Worm (Caenorhabditis elegans): ENCODE measurements around the gene cav-1.
A peak's percentile ranks its signal among the peaks of the same experiment; 100 is the strongest.

The cav-1 gene

ce11 chrIV:9799664-9800063 is 27.4 kb downstream of the cav-1 start:
- TF ChIP-seq nhr-19 (GFP tag; conservative IDR thresholded peaks at IDR 0.05) (0 out of 2 replicates have a peak, but pooled peaks have one; percentile 9), dsc-1 (tag; optimal IDR thresholded peaks at IDR 0.05) (peak; percentile 42), ceh-88 (GFP tag; IDR thresholded peaks at IDR 0.05) (no peak), elt-2 (tag; optimal IDR thresholded peaks at IDR 0.05) (peak; percentile 40)

ce11 chrIV:9801418-9801817 is 29.1 kb downstream of the cav-1 start:
- TF ChIP-seq ets-5 (GFP tag; IDR thresholded peaks at IDR 0.05) (no peak), tlp-1 (tag; optimal IDR thresholded peaks at IDR 0.05) (peak; percentile 84), ztf-11 (tag; optimal IDR thresholded peaks at IDR 0.05) (no peak), xbp-1 (tag; optimal IDR thresholded peaks at IDR 0.05) (no peak), elt-2 (tag; optimal IDR thresholded peaks at IDR 0.05) (peak; percentile 95), lin-13 (GFP tag; optimal IDR thresholded peaks at IDR 0.05) (no peak), nhr-71 (tag; optimal IDR thresholded peaks at IDR 0.05) (peak; percentile 19), lin-35 (GFP tag; optimal IDR thresholded peaks at IDR 0.05) (peak in 1 of 2 experiments; percentile 49), F16B12.6 (tag; optimal IDR thresholded peaks at IDR 0.05) (no peak), elt-3 (tag; optimal IDR thresholded peaks at IDR 0.05) (peak in 1 of 6 experiments; percentile 23), nhr-85 (tag) (peak; percentile 25), nhr-90 (tag; optimal IDR thresholded peaks at IDR 0.05; ENCODE audit: poor library complexity) (no peak), ztf-4 (tag; optimal IDR thresholded peaks at IDR 0.05) (no peak), zag-1 (tag; optimal IDR thresholded peaks at IDR 0.05) (no peak), snpc-4 (tag; optimal IDR thresholded peaks at IDR 0.05) (no peak), vab-15 (tag; optimal IDR thresholded peaks at IDR 0.05) (no peak), lin-14 (GFP tag; optimal IDR thresholded peaks at IDR 0.05) (peak; percentile 33), ceh-88 (GFP tag; IDR thresholded peaks at IDR 0.05) (no peak), unc-30 (tag; optimal IDR thresholded peaks at IDR 0.05) (no peak), nhr-84 (tag; optimal IDR thresholded peaks at IDR 0.05) (no peak), unc-98 (GFP tag; IDR thresholded peaks at IDR 0.05) (no peak), mep-1 (tag; optimal IDR thresholded peaks at IDR 0.05) (no peak), dpl-1 (GFP tag; optimal IDR thresholded peaks at IDR 0.05) (no peak), nhr-77 (tag; optimal IDR thresholded peaks at IDR 0.05) (no peak), C04F5.9 (tag; optimal IDR thresholded peaks at IDR 0.05) (no peak), pqm-1 (tag; optimal IDR thresholded peaks at IDR 0.05) (peak; percentile 88), lin-39 (tag; optimal IDR thresholded peaks at IDR 0.05) (no peak), grh-1 (GFP tag; IDR thresholded peaks at IDR 0.05) (no peak), nhr-20 (tag; optimal IDR thresholded peaks at IDR 0.05) (peak; percentile 9), fkh-10 (GFP tag; optimal IDR thresholded peaks at IDR 0.05) (no peak), blmp-1 (tag; optimal IDR thresholded peaks at IDR 0.05) (peak; percentile 16), lsy-2 (tag; optimal IDR thresholded peaks at IDR 0.05) (no peak), C34B4.2 (tag; optimal IDR thresholded peaks at IDR 0.05) (no peak), ceh-8 (GFP tag; optimal IDR thresholded peaks at IDR 0.05) (no peak), efl-1 (optimal IDR thresholded peaks at IDR 0.05) (no peak), efl-1 (GFP tag; optimal IDR thresholded peaks at IDR 0.05 in 1 of 2) (no peak), snu-23 (GFP tag; optimal IDR thresholded peaks at IDR 0.05) (no peak), isw-1 (GFP tag; IDR thresholded peaks at IDR 0.05) (no peak), ceh-90 (tag; optimal IDR thresholded peaks at IDR 0.05) (no peak), aha-1 (tag; optimal IDR thresholded peaks at IDR 0.05) (no peak), alr-1 (tag; optimal IDR thresholded peaks at IDR 0.05; ENCODE audit: borderline replicate concordance) (no peak), unc-130 (tag; optimal IDR thresholded peaks at IDR 0.05) (no peak)

All from whole organism, L1 larva.